Worm (Caenorhabditis elegans): Measurements from ENCODE around the gene F34H10.1.

- TF ChIP-seq nhr-20 (tag; optimal IDR thresholded peaks at IDR 0.05) (no peak), zip-4 (GFP tag; optimal IDR thresholded peaks at IDR 0.05) (no peak)
These were observed 30.8 kb downstream of the F34H10.1 start for ce11 chrX:9656772-9657171.

Measured in whole organism, L1 larva.